Fruit fly (Drosophila melanogaster) whole organism: Measurements from ENCODE around the gene sima.

Experiments
- CG8478 ChIP-seq: fragments of >200 bp; optimal IDR thresholded peaks from 2 replicates; lab custom pipeline; 2018; ENCODE audit warnings: inconsistent platforms
- EcR ChIP-seq, 2 experiments: fragments of >200 bp; optimal IDR thresholded peaks; 2 replicates each; lab custom pipeline; 2017; ENCODE audit warnings: missing biosample characterization in 2 of 2, missing genetic modification characterization in 2 of 2, missing genetic modification reagents in 2 of 2
- pan ChIP-seq: fragments of >200 bp; optimal IDR thresholded peaks from 2 replicates; lab custom pipeline; 2017
- psq ChIP-seq: fragments of >200 bp; optimal IDR thresholded peaks from 2 replicates; lab custom pipeline; 2017
- usp ChIP-seq: fragments of >200 bp; optimal IDR thresholded peaks from 2 replicates; lab custom pipeline; 2017; ENCODE audit warnings: missing biosample characterization, missing genetic modification characterization, mixed read lengths

DNA sequence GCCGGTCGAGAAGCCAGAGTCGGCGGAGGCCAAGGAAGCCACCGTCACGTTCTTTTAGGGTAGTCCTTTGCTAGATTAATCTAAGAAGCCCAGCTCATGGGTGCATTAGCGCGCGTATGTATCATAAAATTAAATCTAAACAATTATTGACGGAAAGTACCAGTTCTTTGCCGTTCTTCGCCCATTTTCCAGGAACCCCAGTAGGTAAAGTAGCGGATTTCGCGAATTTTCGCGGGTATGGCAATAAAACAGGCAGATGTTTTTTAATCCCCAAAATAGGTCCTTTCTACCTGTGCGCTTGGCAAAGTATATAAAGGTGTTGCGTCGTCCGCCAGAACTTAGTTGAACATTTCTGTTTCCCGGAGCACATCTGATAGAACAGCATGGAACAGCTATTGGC lies 17.2 kb upstream of the sima start:
- TF ChIP-seq CG8478 (no peak), psq (lab: Kevin White, UChicago) (no peak), usp (GFP tag; lab: Kevin White, UChicago) (no peak), pan (lab: Kevin White, UChicago) (no peak), EcR (GFP tag; optimal IDR thresholded peaks at IDR 0.05; lab: Kevin White, UChicago) (no peak)
